Fruit fly (Drosophila melanogaster) whole organism, embryonic: ENCODE results near the gene CG34002.
A peak's percentile ranks its signal among the peaks of the same experiment; 100 is the strongest.

Experiments used
- CG13287 ChIP-seq: fragments of 200-800 bp; sonication (Bioruptor generic); IDR thresholded peaks from 2 replicates; pipeline ENCODE4 v1.3.6; 2022; ENCODE audit warnings: missing biosample characterization, missing genetic modification characterization; ENCODE audit not compliant: partially characterized antibody
- CG16863 ChIP-seq: fragments of 200-800 bp; sonication (Bioruptor generic); optimal IDR thresholded peaks from 3 replicates; lab custom pipeline; 2016; ENCODE audit warnings: missing biosample characterization, missing genetic modification characterization
- CG1792 ChIP-seq: fragments of 200-800 bp; sonication (Bioruptor generic); optimal IDR thresholded peaks from 2 replicates; lab custom pipeline; 2016; ENCODE audit warnings: missing biosample characterization, missing genetic modification characterization
- CG18476 ChIP-seq: fragments of 200-800 bp; sonication (Bioruptor generic); optimal IDR thresholded peaks from 2 replicates; lab custom pipeline; 2016; ENCODE audit warnings: missing biosample characterization, mild to moderate bottlenecking, missing genetic modification characterization
- CG31365 ChIP-seq: fragments of 200-800 bp; sonication (Bioruptor generic); optimal IDR thresholded peaks from 2 replicates; lab custom pipeline; 2018; ENCODE audit warnings: missing biosample characterization, mild to moderate bottlenecking, missing genetic modification characterization
- CG32532 ChIP-seq: fragments of 200-800 bp; sonication (Bioruptor generic); IDR thresholded peaks from 2 replicates; pipeline ENCODE4 v1.3.6; 2022; ENCODE audit warnings: missing biosample characterization, missing genetic modification characterization
- CG34376 ChIP-seq: fragments of 200-800 bp; sonication (Bioruptor generic); optimal IDR thresholded peaks from 2 replicates; lab custom pipeline; 2018; ENCODE audit warnings: missing biosample characterization, mild to moderate bottlenecking, missing genetic modification characterization
- CG43689 ChIP-seq: fragments of 200-800 bp; sonication (Bioruptor generic); IDR thresholded peaks from 2 replicates; pipeline ENCODE4 v1.3.6; 2022; ENCODE audit warnings: missing biosample characterization, missing genetic modification characterization
- CG4617 ChIP-seq: fragments of 200-800 bp; sonication (Bioruptor generic); optimal IDR thresholded peaks from 3 replicates; lab custom pipeline; 2016; ENCODE audit warnings: missing biosample characterization, missing genetic modification characterization, borderline replicate concordance
- CG4707 ChIP-seq: fragments of 200-800 bp; sonication (Bioruptor generic); optimal IDR thresholded peaks from 2 replicates; lab custom pipeline; 2018; ENCODE audit warnings: missing biosample characterization, mild to moderate bottlenecking, missing genetic modification characterization, moderate library complexity
- CG6272 ChIP-seq: fragments of 200-800 bp; sonication (Bioruptor generic); IDR thresholded peaks from 2 replicates; pipeline ENCODE4 v1.3.6; 2022; ENCODE audit warnings: missing biosample characterization, missing genetic modification characterization
- CG6791 ChIP-seq: fragments of 200-800 bp; sonication (Bioruptor generic); IDR thresholded peaks from 3 replicates; pipeline ENCODE4 v1.3.6; 2022; ENCODE audit warnings: missing biosample characterization, missing genetic modification characterization; ENCODE audit not compliant: partially characterized antibody
- CG7786 ChIP-seq: fragments of 200-800 bp; sonication (Bioruptor generic); optimal IDR thresholded peaks from 2 replicates; lab custom pipeline; 2016; ENCODE audit warnings: missing biosample characterization, missing genetic modification characterization
- CG8290 ChIP-seq, 3 experiments: fragments of 200-800 bp; sonication (Bioruptor generic); optimal IDR thresholded peaks; 2 replicates each; lab custom pipeline; 2016 to 2019; ENCODE audit warnings: missing biosample characterization in 3 of 3, missing genetic modification characterization in 3 of 3, mild to moderate bottlenecking in 2 of 3, moderate library complexity in 1 of 3
- CG8478 ChIP-seq: fragments of >200 bp; optimal IDR thresholded peaks from 2 replicates; lab custom pipeline; 2018
- Dip3 ChIP-seq: fragments of 200-800 bp; sonication (Bioruptor generic); optimal IDR thresholded peaks from 3 replicates; lab custom pipeline; 2016; ENCODE audit warnings: missing biosample characterization, missing genetic modification characterization
- Dll ChIP-seq: fragments of 200-800 bp; sonication (Bioruptor generic); IDR thresholded peaks from 4 replicates; pipeline ENCODE4 v1.3.6; 2022; ENCODE audit warnings: missing biosample characterization, missing genetic modification characterization; ENCODE audit not compliant: partially characterized antibody
- Dp ChIP-seq: fragments of 200-800 bp; sonication (Bioruptor generic); optimal IDR thresholded peaks from 2 replicates; lab custom pipeline; 2018; ENCODE audit warnings: missing biosample characterization, mild to moderate bottlenecking, missing genetic modification characterization, moderate library complexity
- Hand ChIP-seq: fragments of 200-800 bp; sonication (Bioruptor generic); optimal IDR thresholded peaks from 2 replicates; lab custom pipeline; 2017; ENCODE audit warnings: mild to moderate bottlenecking, missing biosample characterization, missing genetic modification reagents, missing genetic modification characterization
- HmgZ ChIP-seq: fragments of 200-800 bp; sonication (Bioruptor generic); optimal IDR thresholded peaks from 2 replicates; lab custom pipeline; 2018; ENCODE audit warnings: missing biosample characterization, mild to moderate bottlenecking, missing genetic modification characterization
- MESR4 ChIP-seq: fragments of 200-800 bp; sonication (Bioruptor generic); optimal IDR thresholded peaks from 2 replicates; lab custom pipeline; 2018; ENCODE audit warnings: missing biosample characterization, mild to moderate bottlenecking, missing genetic modification characterization, moderate library complexity
- Mes4 ChIP-seq: fragments of 200-800 bp; sonication (Bioruptor generic); optimal IDR thresholded peaks from 2 replicates; lab custom pipeline; 2016; ENCODE audit warnings: missing biosample characterization, missing genetic modification characterization
- Myb ChIP-seq: fragments of 200-800 bp; sonication (Bioruptor generic); optimal IDR thresholded peaks from 2 replicates; lab custom pipeline; 2016; ENCODE audit warnings: missing biosample characterization, missing genetic modification characterization
- Pdp1 ChIP-seq, 2 experiments: fragments of 200-800 bp; sonication (Bioruptor generic); optimal IDR thresholded peaks; 3 replicates each; lab custom pipeline; 2016; ENCODE audit warnings: missing biosample characterization in 2 of 2, missing genetic modification characterization in 2 of 2, mild to moderate bottlenecking in 1 of 2, moderate library complexity in 1 of 2
- Sin3A ChIP-seq: fragments of >200 bp; optimal IDR thresholded peaks from 2 replicates; lab custom pipeline; 2018
- amos ChIP-seq: fragments of 200-800 bp; sonication (Bioruptor generic); IDR thresholded peaks from 2 replicates; pipeline ENCODE4 v1.3.6; 2022; ENCODE audit warnings: missing biosample characterization, missing genetic modification characterization; ENCODE audit not compliant: partially characterized antibody
- ara ChIP-seq: fragments of 200-800 bp; sonication (Bioruptor generic); IDR thresholded peaks from 2 replicates; pipeline ENCODE4 v1.3.6; 2022; ENCODE audit warnings: missing biosample characterization, missing genetic modification characterization
- bbx ChIP-seq: fragments of 200-800 bp; sonication (Bioruptor generic); IDR thresholded peaks from 2 replicates; pipeline ENCODE4 v1.3.6; 2022; ENCODE audit warnings: missing biosample characterization, missing genetic modification characterization; ENCODE audit not compliant: partially characterized antibody
- cas ChIP-seq: fragments of 200-800 bp; sonication (Bioruptor generic); IDR thresholded peaks from 2 replicates; pipeline ENCODE4 v1.3.6; 2022; ENCODE audit warnings: missing biosample characterization, missing genetic modification characterization
- cwo ChIP-seq: fragments of 200-800 bp; sonication (Bioruptor generic); optimal IDR thresholded peaks from 3 replicates; lab custom pipeline; 2017; ENCODE audit warnings: missing biosample characterization, missing genetic modification characterization, mild to moderate bottlenecking, moderate library complexity, missing genetic modification reagents
- dati ChIP-seq: fragments of 200-800 bp; sonication (Bioruptor generic); IDR thresholded peaks from 2 replicates; pipeline ENCODE4 v1.3.6; 2022; ENCODE audit warnings: missing biosample characterization, missing genetic modification characterization
- esg ChIP-seq: fragments of 200-800 bp; sonication (Bioruptor generic); conservative IDR thresholded peaks from 2 replicates; pipeline ENCODE4 v1.3.6; 2022; ENCODE audit warnings: missing biosample characterization, missing genetic modification characterization
- eve ChIP-seq, 2 experiments: fragments of >200 bp; optimal IDR thresholded peaks; 2 replicates each; lab custom pipeline; 2017; ENCODE audit warnings: missing biosample characterization in 2 of 2, missing genetic modification characterization in 2 of 2
- fru ChIP-seq: fragments of >200 bp; optimal IDR thresholded peaks from 2 replicates; lab custom pipeline; 2017
- fu2 ChIP-seq: fragments of 200-800 bp; sonication (Bioruptor generic); optimal IDR thresholded peaks from 2 replicates; lab custom pipeline; 2016; ENCODE audit warnings: missing biosample characterization, missing genetic modification characterization
- gce ChIP-seq: fragments of 200-800 bp; sonication (Bioruptor generic); IDR thresholded peaks from 3 replicates; pipeline ENCODE4 v1.3.6; 2022; ENCODE audit warnings: missing biosample characterization, missing genetic modification characterization
- hb ChIP-seq: fragments of 200-800 bp; sonication (Bioruptor generic); IDR thresholded peaks from 3 replicates; pipeline ENCODE4 v1.3.6; 2022; ENCODE audit warnings: missing biosample characterization, missing genetic modification characterization; ENCODE audit not compliant: partially characterized antibody
- jumu ChIP-seq: fragments of 200-800 bp; sonication (Bioruptor generic); optimal IDR thresholded peaks from 3 replicates; lab custom pipeline; 2016; ENCODE audit warnings: missing biosample characterization, missing genetic modification characterization
- knrl ChIP-seq: fragments of 200-800 bp; sonication (Bioruptor generic); IDR thresholded peaks from 3 replicates; pipeline ENCODE4 v1.3.6; 2022; ENCODE audit warnings: missing biosample characterization, missing genetic modification characterization; ENCODE audit not compliant: partially characterized antibody
- lmd ChIP-seq: fragments of 200-800 bp; sonication (Bioruptor generic); IDR thresholded peaks from 2 replicates; pipeline ENCODE4 v1.3.6; 2022; ENCODE audit warnings: missing biosample characterization, missing genetic modification characterization
- mam ChIP-seq: fragments of 200-800 bp; sonication (Bioruptor generic); optimal IDR thresholded peaks from 3 replicates; lab custom pipeline; 2016; ENCODE audit warnings: missing biosample characterization, missing genetic modification characterization
- nau ChIP-seq: fragments of 200-800 bp; sonication (Bioruptor generic); optimal IDR thresholded peaks from 3 replicates; lab custom pipeline; 2017; ENCODE audit warnings: missing biosample characterization, mild to moderate bottlenecking, missing genetic modification characterization, missing genetic modification reagents
- onecut ChIP-seq: fragments of 200-800 bp; sonication (Bioruptor generic); IDR thresholded peaks from 2 replicates; pipeline ENCODE4 v1.3.6; 2022; ENCODE audit warnings: missing biosample characterization, missing genetic modification characterization
- pb ChIP-seq: fragments of 200-800 bp; sonication (Bioruptor generic); optimal IDR thresholded peaks from 3 replicates; lab custom pipeline; 2016; ENCODE audit warnings: missing biosample characterization, missing genetic modification characterization
- psq ChIP-seq: fragments of 200-800 bp; sonication (Bioruptor generic); optimal IDR thresholded peaks from 2 replicates; lab custom pipeline; 2017; ENCODE audit warnings: missing biosample characterization, missing genetic modification characterization
- pum ChIP-seq: fragments of 200-800 bp; sonication (Bioruptor generic); optimal IDR thresholded peaks from 2 replicates; lab custom pipeline; 2016; ENCODE audit warnings: missing biosample characterization, missing genetic modification characterization
- ranshi ChIP-seq: fragments of 200-800 bp; sonication (Bioruptor generic); IDR thresholded peaks from 2 replicates; pipeline ENCODE4 v1.3.6; 2022; ENCODE audit warnings: missing biosample characterization, missing genetic modification characterization
- ro ChIP-seq: fragments of 200-800 bp; sonication (Bioruptor generic); IDR thresholded peaks from 2 replicates; pipeline ENCODE4 v1.3.6; 2022; ENCODE audit warnings: missing biosample characterization, missing genetic modification characterization
- seq ChIP-seq: fragments of 200-800 bp; sonication (Bioruptor generic); IDR thresholded peaks from 2 replicates; pipeline ENCODE4 v1.3.6; 2022; ENCODE audit warnings: missing biosample characterization, missing genetic modification characterization
- toy ChIP-seq: fragments of 200-800 bp; sonication (Bioruptor generic); IDR thresholded peaks from 2 replicates; pipeline ENCODE4 v1.3.6; 2022; ENCODE audit warnings: missing biosample characterization, missing genetic modification characterization
- trh ChIP-seq: fragments of 200-800 bp; sonication (Bioruptor generic); optimal IDR thresholded peaks from 2 replicates; lab custom pipeline; 2016; ENCODE audit warnings: missing biosample characterization, missing genetic modification characterization
- wdn ChIP-seq: fragments of 200-800 bp; sonication (Bioruptor generic); IDR thresholded peaks from 2 replicates; pipeline ENCODE4 v1.3.6; 2022; ENCODE audit warnings: missing biosample characterization, missing genetic modification characterization

The CG34002 gene

dm6 chr3L:17846982-17847355 is 11.3 kb upstream of the CG34002 start (continued):
- no peak for TF ChIP-seq fru (lab: Kevin White, UChicago)
- no peak for TF ChIP-seq nau (GFP tag; lab: Kevin White, UChicago)
- TF ChIP-seq CG7786 (GFP tag; lab: Kevin White, UChicago): no peak
- TF ChIP-seq ro (GFP tag; lab: Robert Waterston, UW): no peak
- peak; percentile 54 for TF ChIP-seq Myb (GFP tag; lab: Kevin White, UChicago)
- no peak for TF ChIP-seq CG4707 (GFP tag; lab: Kevin White, UChicago)
- no peak for TF ChIP-seq toy
- no peak for TF ChIP-seq CG31365 (tag; lab: Kevin White, UChicago)
- peak; percentile 76 for TF ChIP-seq Dll (GFP tag; lab: Robert Waterston, UW)
- no peak for TF ChIP-seq Dip3 (GFP tag; lab: Kevin White, UChicago)
- TF ChIP-seq Sin3A (lab: Kevin White, UChicago): peak; percentile 24
- TF ChIP-seq Pdp1 (GFP tag; optimal IDR thresholded peaks at IDR 0.05; lab: Kevin White, UChicago): peak in 1 of 2 experiments; percentile 99
- peak; percentile 71 for TF ChIP-seq hb (GFP tag; lab: Robert Waterston, UW)
- no peak for TF ChIP-seq jumu (GFP tag; lab: Kevin White, UChicago)
- TF ChIP-seq CG1792 (GFP tag; lab: Kevin White, UChicago): no peak
- peak; percentile 85 for TF ChIP-seq bbx
- no peak for TF ChIP-seq CG16863
- TF ChIP-seq CG4617: peak; percentile 91
- peak; percentile 87 for TF ChIP-seq CG6791
- TF ChIP-seq esg (GFP tag; lab: Robert Waterston, UW): no peak
- no peak for TF ChIP-seq CG8478 (lab: Kevin White, UChicago)
- no peak for TF ChIP-seq Mes4 (GFP tag; lab: Kevin White, UChicago)
- TF ChIP-seq ara (GFP tag; lab: Robert Waterston, UW): no peak
- TF ChIP-seq cas (GFP tag; lab: Robert Waterston, UW): no peak
- TF ChIP-seq CG43689 (GFP tag; lab: Robert Waterston, UW): no peak
- no peak for TF ChIP-seq CG6272 (GFP tag; lab: Robert Waterston, UW)
- peak; percentile 21 for TF ChIP-seq mam (GFP tag; lab: Kevin White, UChicago)
- TF ChIP-seq seq (GFP tag; lab: Robert Waterston, UW): no peak
- peak; percentile 32 for TF ChIP-seq CG32532 (GFP tag; lab: Robert Waterston, UW)
- no peak for TF ChIP-seq gce
- TF ChIP-seq pum: no peak
- TF ChIP-seq trh (GFP tag; lab: Kevin White, UChicago): no peak
- no peak for TF ChIP-seq psq (GFP tag; lab: Kevin White, UChicago)
- no peak for TF ChIP-seq CG8290 (GFP tag; optimal IDR thresholded peaks at IDR 0.05; lab: Kevin White, UChicago)
- TF ChIP-seq CG8290 (tag; optimal IDR thresholded peaks at IDR 0.05; lab: Kevin White, UChicago): peak in 1 of 2 experiments; percentile 64
- no peak; the same call in 1 of the 2 replicates for TF ChIP-seq lmd (GFP tag; lab: Robert Waterston, UW)
- TF ChIP-seq amos (GFP tag; lab: Robert Waterston, UW): peak; percentile 83
- TF ChIP-seq wdn (GFP tag; lab: Robert Waterston, UW): 0 out of 2 replicates have a peak, but pooled peaks have one; percentile 8
- no peak for TF ChIP-seq CG18476 (GFP tag; lab: Kevin White, UChicago)
- TF ChIP-seq dati: no peak
- TF ChIP-seq HmgZ (tag; lab: Kevin White, UChicago): peak; percentile 15
- peak; percentile 61; the same call in 2 of the 3 replicates for TF ChIP-seq knrl (GFP tag; lab: Robert Waterston, UW)
- TF ChIP-seq fu2 (GFP tag; lab: Kevin White, UChicago): peak; percentile 30
- TF ChIP-seq pb: no peak
- TF ChIP-seq ranshi (GFP tag; lab: Robert Waterston, UW): no peak
- no peak for TF ChIP-seq CG34376 (GFP tag; lab: Kevin White, UChicago)
- TF ChIP-seq MESR4 (GFP tag; lab: Kevin White, UChicago): peak; percentile 95
- TF ChIP-seq onecut (GFP tag; lab: Robert Waterston, UW): no peak
- no peak for TF ChIP-seq eve (GFP tag; optimal IDR thresholded peaks at IDR 0.05; lab: Kevin White, UChicago)
- TF ChIP-seq Dp (GFP tag; lab: Kevin White, UChicago): peak; percentile 30
- peak; percentile 68 for TF ChIP-seq CG13287 (GFP tag; lab: Robert Waterston, UW)
- no peak for TF ChIP-seq Hand
- TF ChIP-seq cwo (GFP tag; lab: Kevin White, UChicago): no peak
